Fruit fly (Drosophila melanogaster) whole organism: ENCODE results near the gene galene.

Experiments
- CG8478 ChIP-seq: fragments of >200 bp; optimal IDR thresholded peaks from 2 replicates; lab custom pipeline; 2018; ENCODE audit warnings: inconsistent platforms
- EcR ChIP-seq, 2 experiments: fragments of >200 bp; optimal IDR thresholded peaks; 2 replicates each; lab custom pipeline; 2017; ENCODE audit warnings: missing biosample characterization in 2 of 2, missing genetic modification characterization in 2 of 2, missing genetic modification reagents in 2 of 2
- pan ChIP-seq: fragments of >200 bp; optimal IDR thresholded peaks from 2 replicates; lab custom pipeline; 2017
- psq ChIP-seq: fragments of >200 bp; optimal IDR thresholded peaks from 2 replicates; lab custom pipeline; 2017
- usp ChIP-seq: fragments of >200 bp; optimal IDR thresholded peaks from 2 replicates; lab custom pipeline; 2017; ENCODE audit warnings: missing biosample characterization, missing genetic modification characterization, mixed read lengths

DNA sequence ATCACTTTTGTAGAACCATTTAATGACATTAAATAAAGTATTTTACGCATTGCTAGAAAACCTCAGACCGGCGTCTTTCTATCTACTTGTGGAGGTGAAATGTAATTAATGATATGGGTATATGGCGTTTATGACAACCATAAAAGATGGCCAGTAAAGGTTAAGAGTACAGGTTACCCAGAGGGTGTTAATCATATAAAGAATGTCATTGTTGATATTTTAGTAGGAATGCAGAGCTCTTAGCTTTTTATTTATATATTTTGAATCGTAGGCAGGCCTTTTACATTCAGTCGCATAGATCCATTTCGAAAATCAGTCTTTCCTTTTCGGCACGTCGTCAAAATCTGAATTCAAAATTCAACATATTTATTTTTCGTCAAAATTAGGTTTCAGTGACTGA is 14.9 kb downstream of the galene start, which contains the start of gene Bfc:
- TF ChIP-seq psq (lab: Kevin White, UChicago) (no peak), CG8478 (lab: Kevin White, UChicago) (no peak), EcR (GFP tag; optimal IDR thresholded peaks at IDR 0.05; lab: Kevin White, UChicago) (no peak), usp (GFP tag; lab: Kevin White, UChicago) (no peak), pan (lab: Kevin White, UChicago) (no peak)
